Fruit fly (Drosophila melanogaster) whole organism, embryonic: ENCODE results near the gene SmE.

Experiments used
- Atf6 ChIP-seq: fragments of 200-800 bp; sonication (Bioruptor generic); IDR thresholded peaks from 2 replicates; pipeline ENCODE4 v1.3.6; 2022; ENCODE audit warnings: missing biosample characterization, missing genetic modification characterization
- Bgb ChIP-seq: fragments of 200-800 bp; sonication (Bioruptor generic); IDR thresholded peaks from 2 replicates; pipeline ENCODE4 v1.3.6; 2022; ENCODE audit warnings: missing biosample characterization, missing genetic modification characterization; ENCODE audit not compliant: partially characterized antibody
- CG1024 ChIP-seq: fragments of 200-800 bp; sonication (Bioruptor generic); IDR thresholded peaks from 2 replicates; pipeline ENCODE4 v1.3.6; 2022; ENCODE audit warnings: missing biosample characterization, missing genetic modification characterization
- CG11093 ChIP-seq: fragments of 200-800 bp; sonication (Bioruptor generic); IDR thresholded peaks from 3 replicates; pipeline ENCODE4 v1.3.6; 2022; ENCODE audit warnings: missing biosample characterization, missing genetic modification characterization
- CG11504 ChIP-seq: fragments of 200-800 bp; sonication (Bioruptor generic); optimal IDR thresholded peaks from 3 replicates; lab custom pipeline; 2019; ENCODE audit warnings: missing biosample characterization, mild to moderate bottlenecking, missing genetic modification characterization, moderate library complexity
- CG11723 ChIP-seq: fragments of 200-800 bp; sonication (Bioruptor generic); optimal IDR thresholded peaks from 2 replicates; lab custom pipeline; 2017; ENCODE audit warnings: missing biosample characterization, mild to moderate bottlenecking, missing genetic modification characterization
- CG13287 ChIP-seq: fragments of 200-800 bp; sonication (Bioruptor generic); IDR thresholded peaks from 2 replicates; pipeline ENCODE4 v1.3.6; 2022; ENCODE audit warnings: missing biosample characterization, missing genetic modification characterization; ENCODE audit not compliant: partially characterized antibody
- CG14710 ChIP-seq: fragments of 200-800 bp; sonication (Bioruptor generic); optimal IDR thresholded peaks from 3 replicates; lab custom pipeline; 2019; ENCODE audit warnings: missing biosample characterization, mild to moderate bottlenecking, missing genetic modification characterization, moderate library complexity
- CG1647 ChIP-seq: fragments of 200-800 bp; sonication (Bioruptor generic); optimal IDR thresholded peaks from 3 replicates; lab custom pipeline; 2016; ENCODE audit warnings: missing biosample characterization, missing genetic modification characterization
- CG16779 ChIP-seq: fragments of 200-800 bp; sonication (Bioruptor generic); IDR thresholded peaks from 2 replicates; pipeline ENCODE4 v1.3.6; 2022; ENCODE audit warnings: missing biosample characterization, missing genetic modification characterization
- CG18011 ChIP-seq: fragments of 200-800 bp; sonication (Bioruptor generic); optimal IDR thresholded peaks from 2 replicates; lab custom pipeline; 2017; ENCODE audit warnings: missing biosample characterization, missing genetic modification characterization, mild to moderate bottlenecking, moderate library complexity, missing genotype
- CG18599 ChIP-seq: fragments of 200-800 bp; sonication (Bioruptor generic); optimal IDR thresholded peaks from 3 replicates; lab custom pipeline; 2017; ENCODE audit warnings: missing biosample characterization, missing genetic modification characterization, mild to moderate bottlenecking, moderate library complexity, missing genetic modification reagents
- CG31388 ChIP-seq: fragments of 200-800 bp; sonication (Bioruptor generic); optimal IDR thresholded peaks from 2 replicates; lab custom pipeline; 2016; ENCODE audit warnings: missing biosample characterization, missing genetic modification characterization
- CG32767 ChIP-seq: fragments of 200-800 bp; sonication (Bioruptor generic); IDR thresholded peaks from 2 replicates; pipeline ENCODE4 v1.3.6; 2022; ENCODE audit warnings: missing biosample characterization, missing genetic modification characterization
- CG33557 ChIP-seq: fragments of 200-800 bp; sonication (Bioruptor generic); optimal IDR thresholded peaks from 2 replicates; lab custom pipeline; 2019; ENCODE audit warnings: missing biosample characterization, mild to moderate bottlenecking, missing genetic modification characterization, moderate library complexity
- CG34224 ChIP-seq: fragments of 200-800 bp; sonication (Bioruptor generic); IDR thresholded peaks from 3 replicates; pipeline ENCODE4 v1.3.6; 2022; ENCODE audit warnings: missing biosample characterization, missing genetic modification characterization; ENCODE audit not compliant: partially characterized antibody
- CG34422 ChIP-seq: fragments of 200-800 bp; sonication (Bioruptor generic); IDR thresholded peaks from 3 replicates; pipeline ENCODE4 v1.3.6; 2022; ENCODE audit warnings: missing biosample characterization, missing genetic modification characterization
- CG3838 ChIP-seq: fragments of 200-800 bp; sonication (Bioruptor generic); optimal IDR thresholded peaks from 3 replicates; lab custom pipeline; 2016; ENCODE audit warnings: missing biosample characterization, missing genetic modification characterization
- CG6654 ChIP-seq: fragments of 200-800 bp; sonication (Bioruptor generic); optimal IDR thresholded peaks from 2 replicates; lab custom pipeline; 2017; ENCODE audit warnings: missing biosample characterization, mild to moderate bottlenecking, missing genetic modification characterization
- CG7839 ChIP-seq: fragments of 200-800 bp; sonication (Bioruptor generic); optimal IDR thresholded peaks from 3 replicates; lab custom pipeline; 2018; ENCODE audit warnings: missing biosample characterization, mild to moderate bottlenecking, missing genetic modification characterization, moderate library complexity
- CG8765 ChIP-seq: fragments of 200-800 bp; sonication (Bioruptor generic); IDR thresholded peaks from 2 replicates; pipeline ENCODE4 v1.3.6; 2022; ENCODE audit warnings: missing biosample characterization, missing genetic modification characterization
- CG9797 ChIP-seq: fragments of 200-800 bp; sonication (Bioruptor generic); optimal IDR thresholded peaks from 3 replicates; lab custom pipeline; 2018; ENCODE audit warnings: missing biosample characterization, mild to moderate bottlenecking, missing genetic modification characterization
- CG9817 ChIP-seq: fragments of 200-800 bp; sonication (Bioruptor generic); optimal IDR thresholded peaks from 2 replicates; lab custom pipeline; 2018; ENCODE audit warnings: missing biosample characterization, mild to moderate bottlenecking, missing genetic modification characterization, moderate library complexity
- Dll ChIP-seq: fragments of 200-800 bp; sonication (Bioruptor generic); IDR thresholded peaks from 4 replicates; pipeline ENCODE4 v1.3.6; 2022; ENCODE audit warnings: missing biosample characterization, missing genetic modification characterization; ENCODE audit not compliant: partially characterized antibody
- Doc3 ChIP-seq: fragments of 200-800 bp; sonication (Bioruptor generic); IDR thresholded peaks from 3 replicates; pipeline ENCODE4 v1.3.6; 2022; ENCODE audit warnings: missing biosample characterization, missing genetic modification characterization; ENCODE audit not compliant: partially characterized antibody
- H2.0 ChIP-seq: fragments of 200-800 bp; sonication (Bioruptor generic); IDR thresholded peaks from 2 replicates; pipeline ENCODE4 v1.3.6; 2022; ENCODE audit warnings: missing biosample characterization, missing genetic modification characterization
- Hsf ChIP-seq: fragments of 200-800 bp; sonication (Bioruptor generic); optimal IDR thresholded peaks from 3 replicates; lab custom pipeline; 2016; ENCODE audit warnings: missing biosample characterization, missing genetic modification characterization
- MTF-1 ChIP-seq: fragments of 200-800 bp; sonication (Bioruptor generic); optimal IDR thresholded peaks from 2 replicates; lab custom pipeline; 2018; ENCODE audit warnings: missing biosample characterization, mild to moderate bottlenecking, missing genetic modification characterization, borderline replicate concordance
- NC2α ChIP-seq: fragments of 200-800 bp; sonication (Bioruptor generic); optimal IDR thresholded peaks from 2 replicates; lab custom pipeline; 2016; ENCODE audit warnings: missing biosample characterization, missing genetic modification characterization
- NfI ChIP-seq: fragments of 200-800 bp; sonication (Bioruptor generic); optimal IDR thresholded peaks from 3 replicates; lab custom pipeline; 2018; ENCODE audit warnings: missing biosample characterization, mild to moderate bottlenecking, missing genetic modification characterization, moderate library complexity
- Stat92E ChIP-seq, 3 experiments: fragments of >200 bp in 2 of 3; fragments of 200-800 bp in 1 of 3; sonication (Bioruptor generic) in 1 of 3; optimal IDR thresholded peaks; 2 replicates each; lab custom pipeline; 2017 to 2019; ENCODE audit warnings: missing biosample characterization in 3 of 3, missing genetic modification characterization in 3 of 3, mild to moderate bottlenecking in 1 of 3, moderate library complexity in 1 of 3
- Taf1 ChIP-seq: fragments of 200-800 bp; sonication (Bioruptor generic); IDR thresholded peaks from 2 replicates; pipeline ENCODE4 v1.3.6; 2022; ENCODE audit warnings: missing biosample characterization, missing genetic modification characterization
- crol ChIP-seq: fragments of 200-800 bp; sonication (Bioruptor generic); IDR thresholded peaks from 2 replicates; pipeline ENCODE4 v1.3.6; 2022; ENCODE audit warnings: missing biosample characterization, missing genetic modification characterization
- dati ChIP-seq: fragments of 200-800 bp; sonication (Bioruptor generic); IDR thresholded peaks from 2 replicates; pipeline ENCODE4 v1.3.6; 2022; ENCODE audit warnings: missing biosample characterization, missing genetic modification characterization
- dysf ChIP-seq: fragments of 200-800 bp; sonication (Bioruptor generic); IDR thresholded peaks from 3 replicates; pipeline ENCODE4 v1.3.6; 2022; ENCODE audit warnings: missing biosample characterization, missing genetic modification characterization
- esg ChIP-seq: fragments of 200-800 bp; sonication (Bioruptor generic); conservative IDR thresholded peaks from 2 replicates; pipeline ENCODE4 v1.3.6; 2022; ENCODE audit warnings: missing biosample characterization, missing genetic modification characterization
- fd102C ChIP-seq: fragments of 200-800 bp; sonication (Bioruptor generic); optimal IDR thresholded peaks from 2 replicates; lab custom pipeline; 2018; ENCODE audit warnings: missing biosample characterization, mild to moderate bottlenecking, missing genetic modification characterization, moderate library complexity
- knrl ChIP-seq: fragments of 200-800 bp; sonication (Bioruptor generic); IDR thresholded peaks from 3 replicates; pipeline ENCODE4 v1.3.6; 2022; ENCODE audit warnings: missing biosample characterization, missing genetic modification characterization; ENCODE audit not compliant: partially characterized antibody
- nom ChIP-seq: fragments of 200-800 bp; sonication (Bioruptor generic); optimal IDR thresholded peaks from 2 replicates; lab custom pipeline; 2017; ENCODE audit warnings: missing biosample characterization, missing genetic modification characterization, mild to moderate bottlenecking, moderate library complexity, missing genetic modification reagents
- prd ChIP-seq, 3 experiments: fragments of >200 bp in 2 of 3; fragments of 200-800 bp in 1 of 3; sonication (Bioruptor generic) in 1 of 3; optimal IDR thresholded peaks in 2 of 3; IDR thresholded peaks in 1 of 3; 2 replicates in 2 of 3; 3 replicates in 1 of 3; pipeline versions ENCODE4 v1.3.6 to Lab custom; 2017 to 2022; ENCODE audit warnings: missing biosample characterization in 1 of 3, missing genetic modification characterization in 1 of 3
- row ChIP-seq: fragments of 200-800 bp; sonication (Bioruptor generic); IDR thresholded peaks from 3 replicates; pipeline ENCODE4 v1.3.6; 2022; ENCODE audit warnings: missing biosample characterization, missing genetic modification characterization
- sc ChIP-seq, 3 experiments: fragments of >200 bp in 2 of 3; fragments of 200-800 bp in 1 of 3; sonication (Bioruptor generic) in 1 of 3; optimal IDR thresholded peaks; 2 replicates in 2 of 3; 3 replicates in 1 of 3; lab custom pipeline; 2017; ENCODE audit warnings: mild to moderate bottlenecking in 1 of 3, missing biosample characterization in 1 of 3, missing genetic modification characterization in 1 of 3, missing genetic modification reagents in 1 of 3
- slbo ChIP-seq: fragments of 200-800 bp; sonication (Bioruptor generic); IDR thresholded peaks from 2 replicates; pipeline ENCODE4 v1.3.6; 2022; ENCODE audit warnings: missing biosample characterization, missing genetic modification characterization
- ttk ChIP-seq: fragments of 200-800 bp; sonication (Bioruptor generic); IDR thresholded peaks from 2 replicates; pipeline ENCODE4 v2.1.2; 2022; ENCODE audit warnings: missing biosample characterization, missing genetic modification characterization
- wdn ChIP-seq: fragments of 200-800 bp; sonication (Bioruptor generic); IDR thresholded peaks from 2 replicates; pipeline ENCODE4 v1.3.6; 2022; ENCODE audit warnings: missing biosample characterization, missing genetic modification characterization
- yki ChIP-seq: fragments of >200 bp; optimal IDR thresholded peaks from 3 replicates; lab custom pipeline; 2018
- z ChIP-seq: fragments of 200-800 bp; sonication (Bioruptor generic); IDR thresholded peaks from 3 replicates; pipeline ENCODE4 v1.3.6; 2022; ENCODE audit warnings: missing biosample characterization, missing genetic modification characterization
- zfh1 ChIP-seq: fragments of 200-800 bp; sonication (Bioruptor generic); IDR thresholded peaks from 3 replicates; pipeline ENCODE4 v1.3.6; 2022; ENCODE audit warnings: missing biosample characterization, missing genetic modification characterization

Gene SmE

DNA sequence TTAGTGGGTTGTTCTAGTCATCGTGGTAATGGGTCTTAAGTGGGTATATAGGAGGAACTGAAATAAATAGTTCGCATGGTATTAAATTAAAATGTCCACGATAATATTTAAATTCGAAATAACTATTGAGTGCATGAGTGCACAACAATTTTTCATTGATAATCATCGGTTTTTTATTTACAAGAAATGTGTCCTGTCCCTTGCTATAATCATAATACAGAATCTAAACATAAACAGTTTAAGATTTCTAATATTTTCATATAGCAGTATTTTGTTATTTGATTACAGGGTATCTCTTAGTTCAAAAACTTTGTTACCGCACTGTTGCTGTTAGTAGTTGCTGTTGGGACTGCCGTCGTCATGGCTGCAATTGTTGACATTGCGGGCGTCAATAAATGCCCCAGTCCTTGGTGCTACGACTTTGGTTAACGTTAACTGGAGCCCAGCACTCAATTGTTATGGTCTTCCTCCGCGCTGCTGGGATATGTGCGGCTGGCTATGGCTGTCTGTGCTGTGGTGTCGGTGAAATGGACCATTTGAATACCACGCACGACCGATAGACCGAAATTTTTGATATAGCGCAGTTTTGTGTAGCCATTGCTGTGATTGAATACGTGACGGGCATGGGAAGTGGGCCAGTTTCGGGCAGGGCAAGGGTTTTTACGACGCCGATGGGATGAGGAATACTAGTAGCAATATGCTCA lies 13.3 kb downstream of the SmE start (continued):
- TF ChIP-seq slbo (GFP tag; lab: Robert Waterston, UW) (peak; percentile 63), CG11504 (peak; percentile 65), CG1024 (GFP tag; lab: Robert Waterston, UW) (no peak), MTF-1 (GFP tag; lab: Kevin White, UChicago) (no peak), NC2α (no peak), crol (GFP tag; lab: Robert Waterston, UW) (no peak), CG16779 (GFP tag; lab: Robert Waterston, UW) (no peak), row (GFP tag; lab: Robert Waterston, UW) (peak; percentile 59), CG31388 (GFP tag; lab: Kevin White, UChicago) (no peak), Atf6 (peak; percentile 71), knrl (GFP tag; lab: Robert Waterston, UW) (no peak), CG6654 (GFP tag; lab: Kevin White, UChicago) (no peak), ttk (no peak), Bgb (no peak), Hsf (GFP tag; lab: Kevin White, UChicago) (peak; percentile 25), dysf (GFP tag; lab: Robert Waterston, UW) (peak; percentile 72; the same call in 2 of the 3 replicates), z (GFP tag; lab: Robert Waterston, UW) (no peak), CG32767 (GFP tag; lab: Robert Waterston, UW) (no peak), CG9817 (tag; lab: Kevin White, UChicago) (peak; percentile 18), CG8765 (no peak), prd (optimal IDR thresholded peaks at IDR 0.05; lab: Kevin White, UChicago) (no peak), prd (GFP tag; IDR thresholded peaks at IDR 0.05; lab: Robert Waterston, UW) (0 out of 3 replicates have a peak, but pooled peaks have one; percentile 8), CG18011 (no peak), sc (optimal IDR thresholded peaks at IDR 0.05; lab: Kevin White, UChicago) (no peak), sc (GFP tag; optimal IDR thresholded peaks at IDR 0.05; lab: Kevin White, UChicago) (no peak), dati (GFP tag; lab: Robert Waterston, UW) (no peak), CG13287 (GFP tag; lab: Robert Waterston, UW) (no peak), CG11723 (no peak), CG33557 (GFP tag; lab: Kevin White, UChicago) (no peak), CG34422 (no peak), CG34224 (no peak), zfh1 (GFP tag; lab: Robert Waterston, UW) (no peak), CG14710 (tag; lab: Kevin White, UChicago) (no peak), Dll (no peak), esg (GFP tag; lab: Robert Waterston, UW) (no peak), Stat92E (GFP tag; optimal IDR thresholded peaks at IDR 0.05; lab: Kevin White, UChicago) (no peak), CG11093 (no peak), H2.0 (GFP tag; lab: Robert Waterston, UW) (peak; percentile 17; the same call in 1 of the 2 replicates), CG18599 (GFP tag; lab: Kevin White, UChicago) (peak; percentile 78), CG1647 (GFP tag; lab: Kevin White, UChicago) (no peak), CG7839 (tag; lab: Kevin White, UChicago) (peak; percentile 72), wdn (GFP tag; lab: Robert Waterston, UW) (no peak), CG9797 (GFP tag; lab: Kevin White, UChicago) (no peak), Taf1 (no peak), Doc3 (no peak), fd102C (no peak), yki (lab: Kevin White, UChicago) (no peak), NfI (peak; percentile 48), nom (GFP tag; lab: Kevin White, UChicago) (no peak), CG3838 (no peak)
